Fruit fly (Drosophila melanogaster): ENCODE results near the gene CG12078.

- TF ChIP-seq rn (GFP tag; IDR thresholded peaks at IDR 0.05) (no peak), CG8159 (tag; optimal IDR thresholded peaks at IDR 0.05) (no peak), CG14655 (GFP tag; optimal IDR thresholded peaks at IDR 0.05) (no peak), CG32121 (GFP tag; IDR thresholded peaks at IDR 0.05) (no peak), CG17806 (tag; optimal IDR thresholded peaks at IDR 0.05) (no peak)
Measured at dm6 chr3L:3250922-3251658, 7.0 kb upstream of the CG12078 start.

Measured in whole organism, pupa.